Worm (Caenorhabditis elegans) whole organism, mixed stage, embryonic: ENCODE measurements around the gene Y32B12B.8.

ENCODE experiments used
- lin-13 ChIP-seq: fragments of 150-350 bp; optimal IDR thresholded peaks from 2 replicates; lab custom pipeline; 2014; ENCODE audit warnings: missing biosample characterization, missing genetic modification characterization
- nhr-76 ChIP-seq: sonication (generic microtip); optimal IDR thresholded peaks from 2 replicates; lab custom pipeline; 2017; ENCODE audit warnings: missing biosample characterization, missing genetic modification characterization
- unc-62 ChIP-seq: fragments of 150-350 bp; optimal IDR thresholded peaks from 2 replicates; lab custom pipeline; 2014; ENCODE audit warnings: missing biosample characterization, missing genetic modification reagents, missing genetic modification characterization

DNA sequence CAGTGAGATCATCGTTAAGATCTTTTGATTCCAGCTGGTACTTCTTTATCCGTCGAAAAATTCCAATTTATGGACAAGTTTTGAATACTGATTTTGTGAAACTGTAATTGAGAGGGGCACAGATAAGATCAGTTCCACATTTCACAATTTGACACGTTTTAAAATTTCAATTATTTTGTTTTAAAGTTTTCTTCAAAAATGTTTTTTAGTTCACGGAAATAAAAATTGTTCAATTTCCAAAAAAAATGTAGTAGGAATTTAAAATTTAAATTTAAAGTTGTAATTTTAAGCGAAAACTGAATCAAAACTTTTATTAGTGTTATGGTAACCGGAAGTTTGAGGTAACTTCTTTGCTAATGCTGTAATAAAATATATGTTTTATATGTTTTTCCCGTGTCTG lies 17.7 kb upstream of the Y32B12B.8 start, which contains the start of gene F36D3.4:
- TF ChIP-seq unc-62 (no peak), nhr-76 (no peak), lin-13 (tag; lab: Kevin White, UChicago) (no peak)
